Worm (Caenorhabditis elegans) whole organism, early embryonic: ENCODE data around the gene srgp-1.

Source experiments
- ama-1 ChIP-seq: fragments of 150-350 bp; optimal IDR thresholded peaks from 2 replicates; lab custom pipeline; 2014
- ceh-36 ChIP-seq: sonication (generic microtip); optimal IDR thresholded peaks from 2 replicates; lab custom pipeline; 2016; ENCODE audit warnings: missing genetic modification characterization, inconsistent platforms, missing compliant biosample characterization
- flt-1 ChIP-seq: fragments of 200-800 bp; sonication (Bioruptor generic); IDR thresholded peaks from 2 replicates; pipeline ENCODE4 v1.3.6; 2022; ENCODE audit warnings: missing genetic modification characterization, missing compliant biosample characterization
- hmg-4 ChIP-seq: fragments of 200-800 bp; sonication (Bioruptor generic); optimal IDR thresholded peaks from 2 replicates; lab custom pipeline; 2018; ENCODE audit warnings: mild to moderate bottlenecking, missing genetic modification characterization, missing compliant biosample characterization
- hnd-1 ChIP-seq: sonication (generic microtip); optimal IDR thresholded peaks from 2 replicates; lab custom pipeline; 2016; ENCODE audit warnings: missing genetic modification characterization, missing compliant biosample characterization
- pes-1 ChIP-seq: fragments of 200-800 bp; sonication (Bioruptor generic); IDR thresholded peaks from 2 replicates; pipeline ENCODE4 v1.3.6; 2022; ENCODE audit warnings: missing genetic modification reagents, missing genetic modification characterization, missing compliant biosample characterization
- tbx-11 ChIP-seq: fragments of 200-800 bp; sonication (Bioruptor generic); IDR thresholded peaks from 2 replicates; pipeline ENCODE4 v1.3.6; 2022; ENCODE audit warnings: missing genetic modification characterization, missing compliant biosample characterization

DNA sequence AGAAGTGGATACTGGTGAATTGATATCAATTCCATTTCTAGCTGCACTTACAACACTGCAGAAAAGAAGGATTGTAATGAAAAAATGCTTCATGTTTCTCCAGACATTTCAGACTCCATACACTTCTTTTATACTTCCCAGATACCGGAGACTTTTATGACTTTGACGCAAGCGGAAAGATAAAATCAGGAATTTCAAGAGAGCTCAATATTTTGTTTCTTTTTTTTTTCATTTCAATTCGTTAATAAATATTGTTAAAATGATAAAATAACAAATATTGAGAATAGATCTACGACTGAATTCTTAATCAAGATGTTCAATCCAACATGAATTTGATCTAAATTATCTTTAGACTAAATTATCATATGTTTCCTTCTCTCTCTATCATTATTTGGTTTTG lies 55.2 kb downstream of the srgp-1 start, which contains the start of gene lys-5:
- TF ChIP-seq hnd-1 (tag; lab: Kevin White, UChicago): no peak
- TF ChIP-seq ceh-36 (tag; lab: Kevin White, UChicago): no peak
- TF ChIP-seq hmg-4: no peak
- no peak for TF ChIP-seq tbx-11 (GFP tag; lab: Robert Waterston, UW)
- TF ChIP-seq flt-1 (GFP tag; lab: Robert Waterston, UW): no peak
- TF ChIP-seq ama-1 (lab: Kevin White, UChicago): no peak
- no peak for TF ChIP-seq pes-1
